Worm (Caenorhabditis elegans) whole organism, young adult: ENCODE data around the gene E02H4.7.

Source experiments
- B0035.1 ChIP-seq: sonication (generic microtip); optimal IDR thresholded peaks from 2 replicates; lab custom pipeline; 2016; ENCODE audit warnings: missing genetic modification characterization, mild to moderate bottlenecking, missing compliant biosample characterization, missing genotype, missing genetic modification reagents
- F55B11.4 ChIP-seq: sonication (generic microtip); optimal IDR thresholded peaks from 2 replicates; lab custom pipeline; 2016; ENCODE audit warnings: missing compliant biosample characterization, missing genetic modification characterization, borderline replicate concordance; ENCODE audit not compliant: insufficient read depth
- ceh-79 ChIP-seq: sonication (generic microtip); optimal IDR thresholded peaks from 2 replicates; lab custom pipeline; 2017; ENCODE audit warnings: mild to moderate bottlenecking, missing genetic modification characterization, missing compliant biosample characterization
- efl-1 ChIP-seq: fragments of 150-350 bp; optimal IDR thresholded peaks from 2 replicates; lab custom pipeline; 2014; ENCODE audit warnings: missing biosample characterization, missing genetic modification reagents, missing genetic modification characterization
- egl-18 ChIP-seq: fragments of 200-800 bp; sonication (Bioruptor generic); IDR thresholded peaks from 2 replicates; pipeline ENCODE4 v1.3.6; 2022; ENCODE audit warnings: missing genetic modification reagents, missing genetic modification characterization, missing compliant biosample characterization
- him-1 ChIP-seq: sonication (generic microtip); optimal IDR thresholded peaks from 2 replicates; lab custom pipeline; 2016; ENCODE audit warnings: missing genotype, missing genetic modification reagents, missing genetic modification characterization, missing compliant biosample characterization
- madf-10 ChIP-seq: sonication (generic microtip); optimal IDR thresholded peaks from 2 replicates; lab custom pipeline; 2016; ENCODE audit warnings: mild to moderate bottlenecking, missing genetic modification characterization, missing compliant biosample characterization
- mxl-1 ChIP-seq: sonication (generic microtip); optimal IDR thresholded peaks from 2 replicates; lab custom pipeline; 2016; ENCODE audit warnings: missing genetic modification characterization, missing compliant biosample characterization
- nhr-90 ChIP-seq: sonication (generic microtip); optimal IDR thresholded peaks from 2 replicates; lab custom pipeline; 2016; ENCODE audit warnings: missing genotype, mild to moderate bottlenecking, missing genetic modification characterization, missing compliant biosample characterization
- snpc-1.3 ChIP-seq: sonication (generic microtip); optimal IDR thresholded peaks from 2 replicates; lab custom pipeline; 2017; ENCODE audit warnings: missing genetic modification characterization, mild to moderate bottlenecking, missing compliant biosample characterization, antibody characterized with exemption, moderate library complexity, missing genotype, missing genetic modification reagents; ENCODE audit not compliant: insufficient read depth
- unc-130 ChIP-seq: sonication (generic microtip); optimal IDR thresholded peaks from 2 replicates; lab custom pipeline; 2016; ENCODE audit warnings: missing genetic modification reagents, missing genetic modification characterization, missing compliant biosample characterization
- ztf-28 ChIP-seq: fragments of 200-800 bp; sonication (Bioruptor generic); IDR thresholded peaks from 2 replicates; pipeline ENCODE4 v1.3.6; 2022; ENCODE audit warnings: missing genetic modification reagents, missing genetic modification characterization, missing compliant biosample characterization

ce11 chrX:14267170-14267569 lies 11.1 kb downstream of the E02H4.7 start:
- TF ChIP-seq F55B11.4 (tag; lab: Kevin White, UChicago) (no peak), snpc-1.3 (no peak), ztf-28 (no peak), efl-1 (GFP tag; lab: Kevin White, UChicago) (no peak), him-1 (tag; lab: Kevin White, UChicago) (no peak), unc-130 (GFP tag; lab: Kevin White, UChicago) (no peak), ceh-79 (no peak), mxl-1 (tag; lab: Kevin White, UChicago) (no peak), nhr-90 (tag; lab: Kevin White, UChicago) (no peak), madf-10 (tag; lab: Kevin White, UChicago) (no peak), egl-18 (GFP tag; lab: Robert Waterston, UW) (no peak), B0035.1 (tag; lab: Kevin White, UChicago) (no peak)
